Fruit fly (Drosophila melanogaster): Measurements from ENCODE around the gene AsnS.
A peak's percentile ranks its signal among the peaks of the same experiment; 100 is the strongest.

Gene AsnS

dm6 chr3L:21205496-21205824, 32.5 kb downstream of the AsnS start (continued):
- TF ChIP-seq Camta (GFP tag; optimal IDR thresholded peaks at IDR 0.05) = no peak
- TF ChIP-seq CG3995 (GFP tag; optimal IDR thresholded peaks at IDR 0.05) = no peak
- no peak for TF ChIP-seq Lpt (GFP tag; optimal IDR thresholded peaks at IDR 0.05)
- no peak for TF ChIP-seq CG13424 (tag; optimal IDR thresholded peaks at IDR 0.05)
- no peak for TF ChIP-seq CG10321 (GFP tag; IDR thresholded peaks at IDR 0.05)
- TF ChIP-seq fd96Cb (tag; optimal IDR thresholded peaks at IDR 0.05) = no peak
- TF ChIP-seq az2 (GFP tag; optimal IDR thresholded peaks at IDR 0.05) = no peak
- no peak for TF ChIP-seq CG17829 (tag; optimal IDR thresholded peaks at IDR 0.05)
- TF ChIP-seq Dbx (GFP tag; IDR thresholded peaks at IDR 0.05) = 0 out of 3 replicates have a peak, but pooled peaks have one; percentile 8
- no peak for TF ChIP-seq twi (tag; optimal IDR thresholded peaks at IDR 0.05)
- TF ChIP-seq CG13894 (tag; optimal IDR thresholded peaks at IDR 0.05) = no peak
- TF ChIP-seq al (GFP tag; IDR thresholded peaks at IDR 0.05) = no peak
- no peak for TF ChIP-seq CG12236 (GFP tag; optimal IDR thresholded peaks at IDR 0.05)
- TF ChIP-seq Scr (GFP tag; IDR thresholded peaks at IDR 0.05; ENCODE audit: partially characterized antibody) = no peak
- no peak for TF ChIP-seq CG4730 (GFP tag; IDR thresholded peaks at IDR 0.05)
- TF ChIP-seq CG10543 (GFP tag; optimal IDR thresholded peaks at IDR 0.05) = no peak
- TF ChIP-seq Opbp (GFP tag; IDR thresholded peaks at IDR 0.05; ENCODE audit: partially characterized antibody) = no peak
- no peak for TF ChIP-seq CG33557 (GFP tag; optimal IDR thresholded peaks at IDR 0.05)
- TF ChIP-seq CG5180 (GFP tag; optimal IDR thresholded peaks at IDR 0.05) = no peak
- 0 out of 2 replicates have a peak, but pooled peaks have one; percentile 22 for TF ChIP-seq nerfin-2 (GFP tag; IDR thresholded peaks at IDR 0.05; ENCODE audit: partially characterized antibody)
- TF ChIP-seq Rfx (GFP tag; IDR thresholded peaks at IDR 0.05) = peak; percentile 47; the same call in 1 of the 2 replicates
- TF ChIP-seq CG7745 (tag; optimal IDR thresholded peaks at IDR 0.05) = no peak
- TF ChIP-seq gro (GFP tag; optimal IDR thresholded peaks at IDR 0.05) = no peak
- no peak for TF ChIP-seq onecut (GFP tag; IDR thresholded peaks at IDR 0.05)
- TF ChIP-seq lab (GFP tag; optimal IDR thresholded peaks at IDR 0.05) = no peak
- TF ChIP-seq pho (GFP tag; optimal IDR thresholded peaks at IDR 0.05) = no peak
- no peak for TF ChIP-seq vnd (GFP tag; IDR thresholded peaks at IDR 0.05; ENCODE audit: partially characterized antibody)
- no peak for TF ChIP-seq Xbp1 (GFP tag; optimal IDR thresholded peaks at IDR 0.05)
- TF ChIP-seq chn (GFP tag; optimal IDR thresholded peaks at IDR 0.05) = no peak
- no peak for TF ChIP-seq unpg (GFP tag; optimal IDR thresholded peaks at IDR 0.05)

dm6 chr3L:21206486-21206885, 33.6 kb downstream of the AsnS start:
- TF ChIP-seq CG6791 (GFP tag; IDR thresholded peaks at IDR 0.05; ENCODE audit: partially characterized antibody) = peak; percentile 61; the same call in 2 of the 3 replicates
- TF ChIP-seq lilli (GFP tag; optimal IDR thresholded peaks at IDR 0.05) = no peak
- TF ChIP-seq Tbp (GFP tag; optimal IDR thresholded peaks at IDR 0.05) = no peak
- no peak for TF ChIP-seq grn (GFP tag; optimal IDR thresholded peaks at IDR 0.05)
- TF ChIP-seq CG4820 (GFP tag; optimal IDR thresholded peaks at IDR 0.05) = no peak
- TF ChIP-seq D19B (GFP tag; optimal IDR thresholded peaks at IDR 0.05) = peak; percentile 29
- peak; percentile 42 for TF ChIP-seq CG13287 (GFP tag; IDR thresholded peaks at IDR 0.05; ENCODE audit: partially characterized antibody)
- TF ChIP-seq CG34224 (GFP tag; IDR thresholded peaks at IDR 0.05; ENCODE audit: partially characterized antibody) = peak; percentile 28; the same call in 1 of the 3 replicates
- peak; percentile 67 for TF ChIP-seq CG16813 (GFP tag; IDR thresholded peaks at IDR 0.05; ENCODE audit: partially characterized antibody)
- no peak for TF ChIP-seq CG6254 (GFP tag; optimal IDR thresholded peaks at IDR 0.05)
- no peak for TF ChIP-seq Optix (GFP tag; IDR thresholded peaks at IDR 0.05)
- TF ChIP-seq mld (GFP tag; IDR thresholded peaks at IDR 0.05; ENCODE audit: partially characterized antibody) = 0 out of 3 replicates have a peak, but pooled peaks have one; percentile 45
- no peak for TF ChIP-seq CG13424 (tag; optimal IDR thresholded peaks at IDR 0.05)
- no peak for TF ChIP-seq z (GFP tag; IDR thresholded peaks at IDR 0.05)
- peak in 1 of 2 experiments; percentile 91 for TF ChIP-seq Pdp1 (GFP tag; optimal IDR thresholded peaks at IDR 0.05)
- no peak for TF ChIP-seq CG8924 (tag; optimal IDR thresholded peaks at IDR 0.05)
- no peak for TF ChIP-seq HmgZ (tag; optimal IDR thresholded peaks at IDR 0.05)
- no peak for TF ChIP-seq CG3163 (GFP tag; optimal IDR thresholded peaks at IDR 0.05)
- peak; percentile 43; the same call in 1 of the 2 replicates for TF ChIP-seq Bgb (GFP tag; IDR thresholded peaks at IDR 0.05; ENCODE audit: partially characterized antibody)
- TF ChIP-seq CG14860 (GFP tag; IDR thresholded peaks at IDR 0.05; ENCODE audit: partially characterized antibody) = peak; percentile 51; the same call in 1 of the 3 replicates
- peak; percentile 64; the same call in 1 of the 2 replicates for TF ChIP-seq ato (GFP tag; IDR thresholded peaks at IDR 0.05; ENCODE audit: partially characterized antibody)
- TF ChIP-seq Rfx (GFP tag; IDR thresholded peaks at IDR 0.05) = 0 out of 2 replicates have a peak, but pooled peaks have one; percentile 4
